Worm (Caenorhabditis elegans) whole organism, L3 larva: Measurements from ENCODE around the gene med-2.

ENCODE experiments used
- R02D3.7 ChIP-seq: fragments of 150-350 bp; optimal IDR thresholded peaks from 2 replicates; lab custom pipeline; 2014; ENCODE audit warnings: missing biosample characterization, missing genetic modification characterization
- ZK546.5 ChIP-seq: sonication (generic microtip); optimal IDR thresholded peaks from 2 replicates; lab custom pipeline; 2017; ENCODE audit warnings: missing biosample characterization, missing genetic modification characterization
- aly-2 ChIP-seq: fragments of 150-350 bp; optimal IDR thresholded peaks from 2 replicates; lab custom pipeline; 2014; ENCODE audit warnings: missing biosample characterization, missing genetic modification characterization
- ceh-16 ChIP-seq: sonication (generic microtip); optimal IDR thresholded peaks from 2 replicates; lab custom pipeline; 2017; ENCODE audit warnings: missing biosample characterization, missing genetic modification characterization
- ceh-28 ChIP-seq: fragments of 150-350 bp; optimal IDR thresholded peaks from 2 replicates; lab custom pipeline; 2014; ENCODE audit warnings: missing biosample characterization, missing genetic modification reagents, missing genetic modification characterization
- ceh-82 ChIP-seq: fragments of 150-350 bp; optimal IDR thresholded peaks from 2 replicates; lab custom pipeline; 2014; ENCODE audit warnings: missing biosample characterization, missing genetic modification characterization
- ceh-9 ChIP-seq: sonication (generic microtip); optimal IDR thresholded peaks from 2 replicates; lab custom pipeline; 2018; ENCODE audit warnings: missing biosample characterization, missing genetic modification characterization
- egl-27 ChIP-seq: sonication (generic microtip); optimal IDR thresholded peaks from 4 replicates; lab custom pipeline; 2017; ENCODE audit warnings: missing biosample characterization, missing genetic modification reagents, missing genetic modification characterization
- egl-5 ChIP-seq: fragments of 150-350 bp; optimal IDR thresholded peaks from 2 replicates; lab custom pipeline; 2017; ENCODE audit warnings: missing biosample characterization, missing genetic modification reagents, missing genetic modification characterization, inconsistent platforms
- elt-1 ChIP-seq: fragments of 150-350 bp; optimal IDR thresholded peaks from 2 replicates; lab custom pipeline; 2014; ENCODE audit warnings: missing biosample characterization, missing genetic modification characterization
- elt-2 ChIP-seq: sonication (generic microtip); optimal IDR thresholded peaks from 2 replicates; lab custom pipeline; 2016; ENCODE audit warnings: missing genetic modification reagents, mild to moderate bottlenecking, missing genetic modification characterization, missing compliant biosample characterization
- elt-3 ChIP-seq, 3 experiments: fragments of 150-350 bp in 1 of 3; sonication (generic microtip) in 2 of 3; optimal IDR thresholded peaks; 2 replicates in 2 of 3; 4 replicates in 1 of 3; lab custom pipeline; 2014 to 2017; ENCODE audit warnings: missing biosample characterization in 3 of 3, missing genetic modification characterization in 3 of 3
- eor-1 ChIP-seq, 2 experiments: fragments of 150-350 bp; optimal IDR thresholded peaks; 2 replicates each; lab custom pipeline; 2014 to 2018; ENCODE audit warnings: missing biosample characterization in 2 of 2, missing genetic modification characterization in 2 of 2
- fkh-10 ChIP-seq: sonication (generic microtip); optimal IDR thresholded peaks from 2 replicates; lab custom pipeline; 2017; ENCODE audit warnings: missing biosample characterization, missing genetic modification reagents, missing genetic modification characterization
- hmg-11 ChIP-seq: sonication (generic microtip); optimal IDR thresholded peaks from 2 replicates; lab custom pipeline; 2016; ENCODE audit warnings: missing genetic modification characterization, missing compliant biosample characterization
- jun-1 ChIP-seq: fragments of 150-350 bp; optimal IDR thresholded peaks from 2 replicates; lab custom pipeline; 2014; ENCODE audit warnings: missing biosample characterization, missing genetic modification reagents, missing genetic modification characterization
- lin-15B ChIP-seq: fragments of 150-350 bp; optimal IDR thresholded peaks from 2 replicates; lab custom pipeline; 2014; ENCODE audit warnings: missing biosample characterization, missing genetic modification characterization
- lsy-12 ChIP-seq: sonication (generic microtip); optimal IDR thresholded peaks from 2 replicates; lab custom pipeline; 2016; ENCODE audit warnings: mild to moderate bottlenecking, missing genetic modification characterization, missing compliant biosample characterization
- mml-1 ChIP-seq: fragments of 150-350 bp; sonication (generic microtip); optimal IDR thresholded peaks from 3 replicates; lab custom pipeline; 2014; ENCODE audit warnings: missing biosample characterization, missing genetic modification characterization
- nfya-1 ChIP-seq: sonication (generic microtip); optimal IDR thresholded peaks from 2 replicates; lab custom pipeline; 2017; ENCODE audit warnings: missing genetic modification characterization, mild to moderate bottlenecking, missing compliant biosample characterization, antibody characterized with exemption, moderate library complexity; ENCODE audit not compliant: insufficient read depth
- nhr-11 ChIP-seq: fragments of 150-350 bp; optimal IDR thresholded peaks from 2 replicates; lab custom pipeline; 2014; ENCODE audit warnings: missing biosample characterization, missing genetic modification characterization
- nhr-23 ChIP-seq: fragments of 150-350 bp; optimal IDR thresholded peaks from 2 replicates; lab custom pipeline; 2014; ENCODE audit warnings: missing biosample characterization, missing genetic modification reagents, missing genetic modification characterization
- nhr-237 ChIP-seq: fragments of 150-350 bp; optimal IDR thresholded peaks from 2 replicates; lab custom pipeline; 2014; ENCODE audit warnings: missing biosample characterization, missing genetic modification characterization
- nhr-25 ChIP-seq: sonication (generic microtip); optimal IDR thresholded peaks from 2 replicates; lab custom pipeline; 2017; ENCODE audit warnings: missing biosample characterization, missing genetic modification characterization
- nhr-28 ChIP-seq: fragments of 150-350 bp; optimal IDR thresholded peaks from 2 replicates; lab custom pipeline; 2014; ENCODE audit warnings: missing biosample characterization, missing genetic modification characterization
- nhr-77 ChIP-seq: fragments of 150-350 bp; optimal IDR thresholded peaks from 2 replicates; lab custom pipeline; 2014; ENCODE audit warnings: missing biosample characterization, missing genetic modification characterization
- pha-4 ChIP-seq: fragments of 150-350 bp; optimal IDR thresholded peaks from 2 replicates; lab custom pipeline; 2014; ENCODE audit warnings: missing biosample characterization, missing genetic modification reagents, missing genetic modification characterization
- pqm-1 ChIP-seq: fragments of 150-350 bp; optimal IDR thresholded peaks from 2 replicates; lab custom pipeline; 2017; ENCODE audit warnings: missing biosample characterization, missing genetic modification characterization, inconsistent platforms
- skn-1 ChIP-seq: fragments of 150-350 bp; optimal IDR thresholded peaks from 2 replicates; lab custom pipeline; 2014; ENCODE audit warnings: missing biosample characterization, missing genetic modification characterization
- snpc-4 ChIP-seq: fragments of 150-350 bp; optimal IDR thresholded peaks from 2 replicates; lab custom pipeline; 2014; ENCODE audit warnings: missing biosample characterization, missing genetic modification characterization
- tbx-2 ChIP-seq: sonication (generic microtip); optimal IDR thresholded peaks from 2 replicates; lab custom pipeline; 2016; ENCODE audit warnings: mild to moderate bottlenecking, missing genetic modification characterization, missing compliant biosample characterization
- unc-62 ChIP-seq: fragments of 150-350 bp; sonication (generic microtip); optimal IDR thresholded peaks from 4 replicates; lab custom pipeline; 2014; ENCODE audit warnings: missing biosample characterization, missing genetic modification reagents, missing genetic modification characterization
- zag-1 ChIP-seq: fragments of 150-350 bp; optimal IDR thresholded peaks from 2 replicates; lab custom pipeline; 2014; ENCODE audit warnings: missing biosample characterization, missing genetic modification characterization
- ztf-11 ChIP-seq: fragments of 150-350 bp; optimal IDR thresholded peaks from 2 replicates; lab custom pipeline; 2014; ENCODE audit warnings: missing biosample characterization, missing genetic modification characterization

Gene med-2

ce11 chrIII:6898518-6898917, 14.2 kb downstream of the med-2 start:
- TF ChIP-seq R02D3.7 = no peak
- TF ChIP-seq ZK546.5 (tag; lab: Kevin White, UChicago) = no peak
- TF ChIP-seq pha-4 (tag; lab: Kevin White, UChicago) = no peak
- TF ChIP-seq mml-1 = peak; percentile 33
- TF ChIP-seq egl-5 (tag; lab: Kevin White, UChicago) = no peak
- TF ChIP-seq elt-2 (tag; lab: Kevin White, UChicago) = peak; percentile 4
- no peak for TF ChIP-seq hmg-11 (tag; lab: Kevin White, UChicago)
- peak; percentile 27 for TF ChIP-seq jun-1 (tag; lab: Kevin White, UChicago)
- TF ChIP-seq nhr-25 (tag; lab: Kevin White, UChicago) = peak; percentile 36
- no peak for TF ChIP-seq egl-27 (tag; lab: Kevin White, UChicago)
- peak; percentile 54 for TF ChIP-seq nhr-11 (tag; lab: Kevin White, UChicago)
- TF ChIP-seq nhr-237 = no peak
- no peak for TF ChIP-seq elt-3 (tag; optimal IDR thresholded peaks at IDR 0.05; lab: Kevin White, UChicago)
- peak; percentile 44 for TF ChIP-seq pqm-1 (tag; lab: Kevin White, UChicago)
- peak; percentile 64 for TF ChIP-seq nhr-23 (tag; lab: Kevin White, UChicago)
- TF ChIP-seq nfya-1 = peak; percentile 1
- TF ChIP-seq, all 47 proteins: peak for 8

ce11 chrIII:6900609-6901008, 16.3 kb downstream of the med-2 start:
- no peak for TF ChIP-seq ceh-9
- TF ChIP-seq ceh-82 (tag; lab: Kevin White, UChicago) = no peak
- no peak for TF ChIP-seq nhr-28 (tag; lab: Kevin White, UChicago)
- peak; percentile 9 for TF ChIP-seq aly-2 (tag; lab: Kevin White, UChicago)
- no peak for TF ChIP-seq elt-3 (tag; optimal IDR thresholded peaks at IDR 0.05; lab: Kevin White, UChicago)
- TF ChIP-seq lsy-12 (tag; lab: Kevin White, UChicago) = no peak
- peak; percentile 2 for TF ChIP-seq nhr-23 (tag; lab: Kevin White, UChicago)
- no peak for TF ChIP-seq egl-5 (tag; lab: Kevin White, UChicago)
- peak; percentile 23 for TF ChIP-seq ceh-28
- TF ChIP-seq, all 47 proteins: peak for 3

- no peak for TF ChIP-seq egl-27 (tag; lab: Kevin White, UChicago)
- TF ChIP-seq skn-1 (tag; lab: Kevin White, UChicago) = peak; percentile 14
- TF ChIP-seq hmg-11 (tag; lab: Kevin White, UChicago) = peak; percentile 5
- TF ChIP-seq elt-2 (tag; lab: Kevin White, UChicago) = peak; percentile 60
- TF ChIP-seq pqm-1 (tag; lab: Kevin White, UChicago) = peak; percentile 42
- no peak for TF ChIP-seq mml-1
- no peak for TF ChIP-seq lin-15B
- no peak for TF ChIP-seq unc-62
- TF ChIP-seq snpc-4 = no peak
- TF ChIP-seq nhr-77 (tag; lab: Kevin White, UChicago) = no peak
- peak; percentile 0 for TF ChIP-seq nfya-1
- TF ChIP-seq pha-4 (tag; lab: Kevin White, UChicago) = peak; percentile 67
- TF ChIP-seq aly-2 (tag; lab: Kevin White, UChicago) = no peak
- TF ChIP-seq ceh-82 (tag; lab: Kevin White, UChicago) = no peak
- TF ChIP-seq zag-1 (tag; lab: Kevin White, UChicago) = no peak
Measured at ce11 chrIII:6903056-6903977, 19.0 kb downstream of the med-2 start, which contains the start of the genes brc-2 and T07E3.3. TSS of gene brc-2 (minus strand) at chrIII:6903106. TSS of gene T07E3.3 (plus strand) at chrIII:6903877.

- TF ChIP-seq unc-62 (no peak), elt-1 (no peak), nhr-237 (no peak), nhr-11 (tag; lab: Kevin White, UChicago) (no peak), pha-4 (tag; lab: Kevin White, UChicago) (no peak), skn-1 (tag; lab: Kevin White, UChicago) (no peak), egl-27 (tag; lab: Kevin White, UChicago) (no peak), ceh-16 (no peak), eor-1 (tag; optimal IDR thresholded peaks at IDR 0.05; lab: Kevin White, UChicago) (no peak)
Measured at ce11 chrIII:6904468-6904867, 20.2 kb downstream of the med-2 start.

ce11 chrIII:6906409-6906808, 22.1 kb downstream of the med-2 start, which contains the start of gene T07E3.2:
TSS of gene T07E3.2 (plus strand) at chrIII:6906709.
- TF ChIP-seq nhr-25 (tag; lab: Kevin White, UChicago) (no peak), pha-4 (tag; lab: Kevin White, UChicago) (no peak), fkh-10 (no peak), elt-3 (tag; optimal IDR thresholded peaks at IDR 0.05; lab: Kevin White, UChicago) (no peak), eor-1 (tag; optimal IDR thresholded peaks at IDR 0.05; lab: Kevin White, UChicago) (no peak), tbx-2 (tag; lab: Kevin White, UChicago) (no peak), ztf-11 (tag; lab: Kevin White, UChicago) (no peak), snpc-4 (no peak), nhr-11 (tag; lab: Kevin White, UChicago) (no peak), unc-62 (no peak), elt-1 (no peak)
